Worm (Caenorhabditis elegans): Measurements from ENCODE around the gene snr-1.

Gene snr-1

ce11 chrIV:17087384-17088099, at the start of gene snr-1, which contains the start of gene snx-13:
Gene snr-1 (plus strand): TSS chrIV:17088049.
Gene snx-13 (minus strand): TSS chrIV:17087438.
- peak; percentile 82 for TF ChIP-seq ceh-45 (GFP tag; IDR thresholded peaks at IDR 0.05)
- peak; percentile 99 for TF ChIP-seq tbx-2 (tag; optimal IDR thresholded peaks at IDR 0.05)
- peak; percentile 47 for TF ChIP-seq nfya-1 (tag; optimal IDR thresholded peaks at IDR 0.05)
- TF ChIP-seq unc-3 (GFP tag; conservative IDR thresholded peaks at IDR 0.05) = peak; percentile 72; the same call in 1 of the 2 replicates
- peak; percentile 96 for TF ChIP-seq unc-3 (tag; optimal IDR thresholded peaks at IDR 0.05)
- TF ChIP-seq tbx-7 (tag; optimal IDR thresholded peaks at IDR 0.05) = peak; percentile 96
- peak; percentile 95 for TF ChIP-seq mec-3 (tag; optimal IDR thresholded peaks at IDR 0.05; ENCODE audit: borderline replicate concordance)
- TF ChIP-seq sox-4 (tag; optimal IDR thresholded peaks at IDR 0.05) = peak; percentile 71
- TF ChIP-seq elt-4 (tag; optimal IDR thresholded peaks at IDR 0.05) = no peak
- TF ChIP-seq ttx-3 (tag; optimal IDR thresholded peaks at IDR 0.05) = peak; percentile 95
- TF ChIP-seq Y22D7AL.16 (tag; optimal IDR thresholded peaks at IDR 0.05) = peak; percentile 84
- TF ChIP-seq hlh-8 (tag; optimal IDR thresholded peaks at IDR 0.05) = peak; percentile 97
- peak; percentile 97 for TF ChIP-seq unc-86 (tag; optimal IDR thresholded peaks at IDR 0.05)
- peak; percentile 88 for TF ChIP-seq pag-3 (tag; optimal IDR thresholded peaks at IDR 0.05; ENCODE audit: borderline replicate concordance)
- TF ChIP-seq hlh-15 (tag; optimal IDR thresholded peaks at IDR 0.05) = peak; percentile 97
- peak; percentile 68 for TF ChIP-seq sdc-2 (tag; optimal IDR thresholded peaks at IDR 0.05)
- TF ChIP-seq ceh-9 (tag; optimal IDR thresholded peaks at IDR 0.05) = no peak
- no peak for TF ChIP-seq fkh-10 (GFP tag; optimal IDR thresholded peaks at IDR 0.05)
- peak; percentile 98 for TF ChIP-seq ref-2 (tag; optimal IDR thresholded peaks at IDR 0.05)
- peak; percentile 94 for TF ChIP-seq C08G9.2 (tag; optimal IDR thresholded peaks at IDR 0.05)
- TF ChIP-seq C38D4.7 (GFP tag; optimal IDR thresholded peaks at IDR 0.05) = peak; percentile 87
- no peak for TF ChIP-seq pros-1 (tag; optimal IDR thresholded peaks at IDR 0.05)
- TF ChIP-seq che-1 (tag; optimal IDR thresholded peaks at IDR 0.05) = peak; percentile 83
- TF ChIP-seq dmd-4 (tag; optimal IDR thresholded peaks at IDR 0.05; ENCODE audit: borderline replicate concordance) = peak; percentile 76
- TF ChIP-seq dve-1 (tag; optimal IDR thresholded peaks at IDR 0.05) = no peak
- TF ChIP-seq pha-2 (tag; optimal IDR thresholded peaks at IDR 0.05) = peak; percentile 94
- TF ChIP-seq ceh-30 (tag; optimal IDR thresholded peaks at IDR 0.05) = no peak
- peak; percentile 80 for TF ChIP-seq lin-11 (tag; optimal IDR thresholded peaks at IDR 0.05)
- TF ChIP-seq ceh-48 (tag; optimal IDR thresholded peaks at IDR 0.05) = peak; percentile 68
- TF ChIP-seq ceh-19 (GFP tag; optimal IDR thresholded peaks at IDR 0.05) = peak; percentile 94
- peak; percentile 99 for TF ChIP-seq elt-2 (tag; optimal IDR thresholded peaks at IDR 0.05)
- TF ChIP-seq pha-4 (tag; optimal IDR thresholded peaks at IDR 0.05) = no peak
- TF ChIP-seq pqm-1 (tag; optimal IDR thresholded peaks at IDR 0.05) = peak; percentile 89
- TF ChIP-seq ceh-31 (tag; optimal IDR thresholded peaks at IDR 0.05) = peak; percentile 99
- peak; percentile 93 for TF ChIP-seq ets-4 (tag; optimal IDR thresholded peaks at IDR 0.05)
- peak; percentile 95 for TF ChIP-seq ceh-2 (tag; optimal IDR thresholded peaks at IDR 0.05)
- peak; percentile 93 for TF ChIP-seq F13H6.1 (tag; optimal IDR thresholded peaks at IDR 0.05)
- peak; percentile 79 for TF ChIP-seq pat-9 (tag; optimal IDR thresholded peaks at IDR 0.05)
- no peak for TF ChIP-seq unc-55 (GFP tag; optimal IDR thresholded peaks at IDR 0.05)
- no peak for TF ChIP-seq hlh-30 (tag; optimal IDR thresholded peaks at IDR 0.05; ENCODE audit: insufficient read depth)
- peak; percentile 96 for TF ChIP-seq lim-6 (tag; optimal IDR thresholded peaks at IDR 0.05)
- TF ChIP-seq ceh-22 (tag; optimal IDR thresholded peaks at IDR 0.05) = no peak
- peak; percentile 96 for TF ChIP-seq ztf-16 (tag; optimal IDR thresholded peaks at IDR 0.05)
- peak; percentile 42 for TF ChIP-seq fkh-6 (tag; optimal IDR thresholded peaks at IDR 0.05)
- peak; percentile 54 for TF ChIP-seq ceh-18 (tag; optimal IDR thresholded peaks at IDR 0.05)
- no peak for TF ChIP-seq pax-1 (tag; optimal IDR thresholded peaks at IDR 0.05)
- TF ChIP-seq odd-2 (tag; optimal IDR thresholded peaks at IDR 0.05) = no peak
- peak; percentile 64 for TF ChIP-seq npax-4 (tag; optimal IDR thresholded peaks at IDR 0.05)
- TF ChIP-seq zip-5 (tag; optimal IDR thresholded peaks at IDR 0.05) = peak; percentile 99
- peak; percentile 90 for TF ChIP-seq K02D7.2 (tag; optimal IDR thresholded peaks at IDR 0.05)
- TF ChIP-seq unc-42 (tag; optimal IDR thresholded peaks at IDR 0.05) = peak; percentile 80
- TF ChIP-seq eyg-1 (tag; optimal IDR thresholded peaks at IDR 0.05) = peak; percentile 78
